Fruit fly (Drosophila melanogaster): Measurements from ENCODE around the gene CG44194.
A peak's percentile ranks its signal among the peaks of the same experiment; 100 is the strongest.

The CG44194 gene

dm6 chr3R:12997550-12998233 is at the start of gene CG44194, which contains the start of the genes CG17327 and CG7518:
TSS of gene CG44194 (minus strand) at chr3R:12997726.
TSS of gene CG17327 (minus strand) at chr3R:12997726.
TSS of gene CG7518 (plus strand) at chr3R:12998089.
- TF ChIP-seq CG34422 (GFP tag; IDR thresholded peaks at IDR 0.05) (peak; percentile 35; the same call in 1 of the 3 replicates), sob (GFP tag; IDR thresholded peaks at IDR 0.05) (no peak; the same call in 1 of the 2 replicates), BEAF-32 (GFP tag; optimal IDR thresholded peaks at IDR 0.05) (peak; percentile 77), ems (GFP tag; optimal IDR thresholded peaks at IDR 0.05) (no peak), ewg (GFP tag; optimal IDR thresholded peaks at IDR 0.05) (no peak), bbx (GFP tag; IDR thresholded peaks at IDR 0.05; ENCODE audit: partially characterized antibody) (peak; percentile 37; the same call in 1 of the 2 replicates), schlank (tag; optimal IDR thresholded peaks at IDR 0.05) (no peak), abd-A (tag; optimal IDR thresholded peaks at IDR 0.05) (no peak), Nf-YB (GFP tag; optimal IDR thresholded peaks at IDR 0.05) (no peak), Dp (GFP tag; optimal IDR thresholded peaks at IDR 0.05) (peak; percentile 29), CG2199 (GFP tag; IDR thresholded peaks at IDR 0.05) (no peak), row (GFP tag; IDR thresholded peaks at IDR 0.05) (peak; percentile 84), CG17802 (tag; optimal IDR thresholded peaks at IDR 0.05) (peak; percentile 78), Hr39 (optimal IDR thresholded peaks at IDR 0.05) (no peak), ci (GFP tag; IDR thresholded peaks at IDR 0.05) (no peak), pzg (GFP tag; optimal IDR thresholded peaks at IDR 0.05) (peak; percentile 73), Ets97D (GFP tag; optimal IDR thresholded peaks at IDR 0.05) (peak; percentile 62), ind (GFP tag; optimal IDR thresholded peaks at IDR 0.05) (no peak), MESR4 (GFP tag; optimal IDR thresholded peaks at IDR 0.05) (peak; percentile 77), CG10979 (tag; optimal IDR thresholded peaks at IDR 0.05) (no peak), al (GFP tag; IDR thresholded peaks at IDR 0.05) (peak; percentile 26; the same call in 1 of the 2 replicates), Ada2b (GFP tag; IDR thresholded peaks at IDR 0.05) (no peak), mld (GFP tag; IDR thresholded peaks at IDR 0.05; ENCODE audit: partially characterized antibody) (no peak), ro (GFP tag; IDR thresholded peaks at IDR 0.05) (no peak), CG11695 (GFP tag; IDR thresholded peaks at IDR 0.05) (no peak), Doc2 (GFP tag; IDR thresholded peaks at IDR 0.05) (no peak), CG4404 (GFP tag; IDR thresholded peaks at IDR 0.05) (no peak), CG11456 (GFP tag; IDR thresholded peaks at IDR 0.05) (peak; percentile 25; the same call in 2 of the 3 replicates), tgo (GFP tag; IDR thresholded peaks at IDR 0.05) (no peak), CG9609 (GFP tag; optimal IDR thresholded peaks at IDR 0.05) (peak; percentile 5), CG15601 (tag; optimal IDR thresholded peaks at IDR 0.05) (no peak), luna (GFP tag; optimal IDR thresholded peaks at IDR 0.05) (no peak), hb (GFP tag; IDR thresholded peaks at IDR 0.05; ENCODE audit: partially characterized antibody) (no peak), rib (GFP tag; IDR thresholded peaks at IDR 0.05) (peak; percentile 77), CG12659 (GFP tag; optimal IDR thresholded peaks at IDR 0.05) (peak; percentile 70), CG11560 (tag; IDR thresholded peaks at IDR 0.05) (no peak), CG32532 (GFP tag; IDR thresholded peaks at IDR 0.05) (0 out of 2 replicates have a peak, but pooled peaks have one; percentile 12), CG4282 (GFP tag; optimal IDR thresholded peaks at IDR 0.05) (no peak), CG9437 (GFP tag; optimal IDR thresholded peaks at IDR 0.05) (peak; percentile 21), Hr3 (GFP tag; optimal IDR thresholded peaks at IDR 0.05) (peak; percentile 53), CG13775 (GFP tag; optimal IDR thresholded peaks at IDR 0.05) (peak; percentile 50), Dek (tag; optimal IDR thresholded peaks at IDR 0.05) (peak; percentile 23), CG12155 (GFP tag; optimal IDR thresholded peaks at IDR 0.05) (peak; percentile 99), CG14710 (tag; optimal IDR thresholded peaks at IDR 0.05) (peak; percentile 80), Dll (GFP tag; IDR thresholded peaks at IDR 0.05; ENCODE audit: partially characterized antibody) (peak; percentile 38; the same call in 1 of the 4 replicates), CG14667 (GFP tag; IDR thresholded peaks at IDR 0.05) (no peak), Med (GFP tag) (peak; percentile 65), MBD-R2 (GFP tag; IDR thresholded peaks at IDR 0.05) (peak; percentile 59), klu (GFP tag; IDR thresholded peaks at IDR 0.05) (no peak), lilli (GFP tag; optimal IDR thresholded peaks at IDR 0.05) (peak; percentile 30)

Measured in whole organism, embryonic.